Fruit fly (Drosophila melanogaster): ENCODE measurements around the gene CG15578.

Gene CG15578

dm6 chrX:4240146-4240545, 37.6 kb downstream of the CG15578 start:
- TF ChIP-seq brk (GFP tag; optimal IDR thresholded peaks at IDR 0.05) (no peak), Myc (optimal IDR thresholded peaks at IDR 0.05) (peak; percentile 9)

Measured in whole organism, wandering third instar larva.